Worm (Caenorhabditis elegans) whole organism, L3 larva: ENCODE data around the gene ugt-55.

Experiments
- ama-1 ChIP-seq: fragments of 150-350 bp; optimal IDR thresholded peaks from 2 replicates; lab custom pipeline; 2018
- egl-5 ChIP-seq: fragments of 150-350 bp; optimal IDR thresholded peaks from 2 replicates; lab custom pipeline; 2017; ENCODE audit warnings: missing biosample characterization, missing genetic modification reagents, missing genetic modification characterization, inconsistent platforms
- elt-1 ChIP-seq: fragments of 150-350 bp; optimal IDR thresholded peaks from 2 replicates; lab custom pipeline; 2014; ENCODE audit warnings: missing biosample characterization, missing genetic modification characterization
- elt-2 ChIP-seq: sonication (generic microtip); optimal IDR thresholded peaks from 2 replicates; lab custom pipeline; 2016; ENCODE audit warnings: missing genetic modification reagents, mild to moderate bottlenecking, missing genetic modification characterization, missing compliant biosample characterization
- eor-1 ChIP-seq, 2 experiments: fragments of 150-350 bp; optimal IDR thresholded peaks; 2 replicates each; lab custom pipeline; 2014 to 2018; ENCODE audit warnings: missing biosample characterization in 2 of 2, missing genetic modification characterization in 2 of 2
- fkh-10 ChIP-seq: sonication (generic microtip); optimal IDR thresholded peaks from 2 replicates; lab custom pipeline; 2017; ENCODE audit warnings: missing biosample characterization, missing genetic modification reagents, missing genetic modification characterization
- fos-1 ChIP-seq: fragments of 150-350 bp; optimal IDR thresholded peaks from 2 replicates; lab custom pipeline; 2014; ENCODE audit warnings: missing biosample characterization, missing genetic modification characterization
- hmg-11 ChIP-seq: sonication (generic microtip); optimal IDR thresholded peaks from 2 replicates; lab custom pipeline; 2016; ENCODE audit warnings: missing genetic modification characterization, missing compliant biosample characterization
- jun-1 ChIP-seq: fragments of 150-350 bp; optimal IDR thresholded peaks from 2 replicates; lab custom pipeline; 2014; ENCODE audit warnings: missing biosample characterization, missing genetic modification reagents, missing genetic modification characterization
- lin-39 ChIP-seq: fragments of 150-350 bp; optimal IDR thresholded peaks from 2 replicates; lab custom pipeline; 2018; ENCODE audit warnings: missing biosample characterization, missing genetic modification reagents, missing genetic modification characterization
- nfya-1 ChIP-seq: sonication (generic microtip); optimal IDR thresholded peaks from 2 replicates; lab custom pipeline; 2017; ENCODE audit warnings: missing genetic modification characterization, mild to moderate bottlenecking, missing compliant biosample characterization, antibody characterized with exemption, moderate library complexity; ENCODE audit not compliant: insufficient read depth
- nhr-237 ChIP-seq: fragments of 150-350 bp; optimal IDR thresholded peaks from 2 replicates; lab custom pipeline; 2014; ENCODE audit warnings: missing biosample characterization, missing genetic modification characterization
- nhr-25 ChIP-seq: sonication (generic microtip); optimal IDR thresholded peaks from 2 replicates; lab custom pipeline; 2017; ENCODE audit warnings: missing biosample characterization, missing genetic modification characterization
- nhr-43 ChIP-seq: sonication (generic microtip); optimal IDR thresholded peaks from 2 replicates; lab custom pipeline; 2016; ENCODE audit warnings: mild to moderate bottlenecking, missing genetic modification characterization, missing compliant biosample characterization; ENCODE audit not compliant: poor library complexity, severe bottlenecking
- nhr-67 ChIP-seq: fragments of 150-350 bp; optimal IDR thresholded peaks from 2 replicates; lab custom pipeline; 2014; ENCODE audit warnings: missing biosample characterization, missing genetic modification characterization
- pqm-1 ChIP-seq: fragments of 150-350 bp; optimal IDR thresholded peaks from 2 replicates; lab custom pipeline; 2017; ENCODE audit warnings: missing biosample characterization, missing genetic modification characterization, inconsistent platforms
- sea-2 ChIP-seq: fragments of 150-350 bp; sonication (generic microtip); optimal IDR thresholded peaks from 4 replicates; lab custom pipeline; 2014; ENCODE audit warnings: missing biosample characterization, missing genetic modification reagents, missing genetic modification characterization
- snpc-4 ChIP-seq: fragments of 150-350 bp; optimal IDR thresholded peaks from 2 replicates; lab custom pipeline; 2014; ENCODE audit warnings: missing biosample characterization, missing genetic modification characterization
- zag-1 ChIP-seq: fragments of 150-350 bp; optimal IDR thresholded peaks from 2 replicates; lab custom pipeline; 2014; ENCODE audit warnings: missing biosample characterization, missing genetic modification characterization

The ugt-55 gene

DNA sequence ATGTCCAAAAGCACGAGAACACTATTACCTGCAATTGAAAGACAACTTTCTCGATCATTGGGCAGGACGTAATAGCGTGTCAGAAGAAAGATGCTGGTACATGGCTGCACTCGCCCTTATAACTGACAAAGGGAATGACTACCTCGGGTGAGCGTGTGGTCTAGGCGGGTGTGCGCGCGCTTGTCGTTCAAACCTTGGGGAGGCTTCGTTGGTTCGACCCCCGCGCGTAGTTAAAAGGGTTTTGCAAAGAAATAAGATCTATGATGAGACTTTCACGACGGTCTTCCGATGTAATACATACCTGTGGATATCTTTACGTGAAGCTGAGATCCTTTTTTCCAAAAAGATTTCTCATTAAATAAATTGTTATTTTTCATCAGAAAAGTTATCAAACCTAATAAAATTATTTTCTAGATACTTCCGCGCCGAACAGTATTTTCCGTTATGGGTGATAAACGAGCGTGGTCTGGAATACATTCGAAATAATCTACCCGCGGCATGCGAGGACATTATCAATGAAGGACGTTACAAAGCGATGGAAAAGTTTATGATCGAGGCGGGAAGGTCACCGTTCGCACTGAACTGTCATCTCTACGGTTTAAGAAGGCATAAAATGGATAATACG, 47.1 kb downstream of the ugt-55 start (continued):
- TF ChIP-seq nhr-43 (tag; lab: Kevin White, UChicago) (peak; percentile 97), zag-1 (tag; lab: Kevin White, UChicago) (peak; percentile 67), eor-1 (tag; optimal IDR thresholded peaks at IDR 0.05; lab: Kevin White, UChicago) (no peak), nhr-25 (tag; lab: Kevin White, UChicago) (peak; percentile 70), hmg-11 (tag; lab: Kevin White, UChicago) (peak; percentile 100), jun-1 (tag; lab: Kevin White, UChicago) (peak; percentile 66), ama-1 (peak; percentile 88), fkh-10 (GFP tag; lab: Kevin White, UChicago) (peak; percentile 45), sea-2 (GFP tag; lab: Kevin White, UChicago) (peak; percentile 5), lin-39 (tag; lab: Kevin White, UChicago) (peak; percentile 89), elt-1 (peak; percentile 16), fos-1 (tag; lab: Kevin White, UChicago) (no peak), pqm-1 (tag; lab: Kevin White, UChicago) (peak; percentile 19), nhr-237 (no peak), egl-5 (tag; lab: Kevin White, UChicago) (peak; percentile 58), nfya-1 (tag; lab: Kevin White, UChicago) (peak; percentile 70), elt-2 (tag; lab: Kevin White, UChicago) (peak; percentile 63)

DNA sequence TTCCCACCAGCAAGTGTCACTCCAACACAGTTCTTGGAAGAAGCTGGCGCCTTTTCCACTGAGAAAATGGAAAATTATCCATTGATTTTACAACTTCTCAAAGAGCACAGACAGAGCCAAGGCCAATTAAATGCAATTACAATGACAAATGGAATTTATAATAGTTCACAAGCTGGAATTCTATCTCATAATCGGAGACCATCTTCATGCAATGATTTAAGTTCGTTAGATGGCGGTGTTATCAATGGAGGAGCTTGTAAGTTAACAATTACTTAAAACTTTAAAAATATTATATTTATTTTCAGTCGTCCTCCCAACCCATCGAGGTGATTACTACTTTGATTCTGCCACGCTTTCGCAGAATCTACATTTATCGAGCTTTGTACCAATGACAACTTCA, 49.2 kb downstream of the ugt-55 start:
- no peak for TF ChIP-seq ama-1
- TF ChIP-seq fkh-10 (GFP tag; lab: Kevin White, UChicago), result no peak

DNA sequence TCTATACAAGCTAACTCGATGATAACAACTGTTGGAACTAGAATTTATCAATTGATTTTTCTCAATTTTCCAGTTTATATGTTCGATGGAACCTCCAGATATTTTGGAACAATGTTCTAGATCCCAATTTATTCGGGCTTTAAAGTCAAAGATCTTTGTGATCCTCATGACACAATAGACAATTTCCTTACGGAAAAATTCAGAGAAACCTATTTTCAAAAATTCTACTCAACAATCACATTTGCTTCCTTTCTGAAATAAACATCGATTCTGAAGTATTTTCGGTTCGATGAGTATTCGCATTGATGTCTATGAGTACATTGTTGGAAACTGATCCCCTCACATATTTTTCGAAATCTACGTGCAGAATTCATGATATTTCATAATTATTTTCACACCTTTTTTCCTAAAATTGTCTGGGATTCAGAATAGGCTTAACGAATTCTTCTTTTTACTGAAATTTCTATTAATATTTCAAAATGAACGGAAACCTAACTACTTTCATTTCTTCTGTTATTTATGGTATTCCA, 50.6 kb downstream of the ugt-55 start, which contains the start of gene srg-45:
srg-45 (plus strand) TSS at position 480 of the 530 bp plus-strand sequence.
- TF ChIP-seq snpc-4 (tag; lab: Kevin White, UChicago) (no peak), eor-1 (tag; optimal IDR thresholded peaks at IDR 0.05; lab: Kevin White, UChicago) (no peak), nhr-67 (tag; lab: Kevin White, UChicago) (no peak)
